Fruit fly (Drosophila melanogaster): ENCODE data around the gene CG13308.

DNA sequence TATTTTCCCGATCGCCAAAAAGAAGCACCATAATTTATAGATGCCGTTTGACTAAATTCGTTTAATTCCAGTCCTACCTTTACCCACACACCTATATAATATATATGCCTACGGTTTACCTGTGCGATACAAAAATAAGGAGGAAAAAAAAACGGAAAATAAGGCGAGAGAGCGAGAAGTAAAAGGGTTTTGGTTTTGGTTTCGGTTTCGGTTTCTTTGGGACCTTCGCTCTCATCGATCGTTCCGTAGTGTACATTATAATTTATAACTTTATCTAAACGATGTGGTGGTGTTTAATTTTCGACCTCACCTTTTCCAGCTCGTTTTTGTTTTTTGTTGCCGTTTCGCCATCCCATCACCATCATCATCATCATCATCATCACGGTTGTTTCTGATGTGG is 17.2 kb downstream of the CG13308 start:
- TF ChIP-seq ttk (optimal IDR thresholded peaks at IDR 0.05) (no peak), h (optimal IDR thresholded peaks at IDR 0.05) (no peak), Myc (optimal IDR thresholded peaks at IDR 0.05) (no peak), psq (optimal IDR thresholded peaks at IDR 0.05) (no peak)

All from Kc167 (cell line).